Worm (Caenorhabditis elegans): ENCODE data around the gene F02A9.7.

DNA sequence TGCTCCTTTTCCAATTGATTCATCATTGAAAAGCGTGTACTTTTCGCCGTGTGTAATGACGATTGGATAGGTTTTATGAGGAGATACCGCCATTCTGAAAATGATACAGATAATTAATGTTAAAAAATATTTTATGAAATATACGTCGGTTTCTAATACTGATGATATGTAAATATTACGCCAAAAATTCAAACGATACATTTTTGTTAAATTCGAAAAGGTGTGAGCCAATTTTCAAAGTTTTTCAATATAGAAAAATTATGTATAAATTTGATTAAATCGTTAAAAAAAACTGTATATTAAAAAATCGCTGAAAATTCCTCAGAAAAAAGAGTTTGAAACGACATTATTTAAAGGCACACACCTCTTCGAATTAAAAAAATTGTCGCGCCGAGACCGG is 24.8 kb downstream of the F02A9.7 start, which contains the start of gene ikke-1:
- TF ChIP-seq lsy-2 (tag; optimal IDR thresholded peaks at IDR 0.05) (no peak), nhr-2 (tag; optimal IDR thresholded peaks at IDR 0.05) (peak; percentile 11), nhr-12 (tag; optimal IDR thresholded peaks at IDR 0.05) (no peak), unc-120 (tag; optimal IDR thresholded peaks at IDR 0.05; ENCODE audit: poor library complexity, severe bottlenecking) (no peak), ces-1 (GFP tag; optimal IDR thresholded peaks at IDR 0.05) (no peak), elt-1 (tag; optimal IDR thresholded peaks at IDR 0.05; ENCODE audit: borderline replicate concordance, insufficient read depth) (no peak), pha-4 (tag; optimal IDR thresholded peaks at IDR 0.05) (no peak), unc-62 (GFP tag; optimal IDR thresholded peaks at IDR 0.05) (no peak), ztf-11 (tag; optimal IDR thresholded peaks at IDR 0.05) (no peak), M03D4.4 (tag; optimal IDR thresholded peaks at IDR 0.05) (no peak)

All from whole organism, mixed stage, embryonic.